Worm (Caenorhabditis elegans) whole organism, L4 larva: ENCODE measurements around the gene F07A11.1.

ENCODE experiments used
- D1046.2 ChIP-seq: fragments of 200-800 bp; sonication (Bioruptor generic); IDR thresholded peaks from 2 replicates; pipeline ENCODE4 v1.3.6; 2022; ENCODE audit warnings: missing genetic modification characterization, missing compliant biosample characterization
- F26F4.8 ChIP-seq: fragments of 200-800 bp; sonication (Bioruptor generic); conservative IDR thresholded peaks from 2 replicates; pipeline ENCODE4 v1.3.6; 2022; ENCODE audit warnings: missing genetic modification characterization, missing compliant biosample characterization
- F37D6.2 ChIP-seq: sonication (generic microtip); optimal IDR thresholded peaks from 2 replicates; lab custom pipeline; 2016; ENCODE audit warnings: mild to moderate bottlenecking, missing genetic modification characterization, missing compliant biosample characterization
- R02D3.7 ChIP-seq: fragments of 150-350 bp; sonication (generic microtip); optimal IDR thresholded peaks from 3 replicates; lab custom pipeline; 2014; ENCODE audit warnings: missing biosample characterization, missing genetic modification characterization
- T26A8.4 ChIP-seq: fragments of 200-800 bp; sonication (Bioruptor generic); IDR thresholded peaks from 2 replicates; pipeline ENCODE4 v1.3.6; 2022; ENCODE audit warnings: missing genetic modification characterization, missing compliant biosample characterization
- Y105C5A.15 ChIP-seq: fragments of 200-800 bp; sonication (Bioruptor generic); IDR thresholded peaks from 2 replicates; pipeline ENCODE4 v1.3.6; 2022; ENCODE audit warnings: missing genetic modification characterization, missing compliant biosample characterization
- Y48G9A.11 ChIP-seq: fragments of 200-800 bp; sonication (Bioruptor generic); IDR thresholded peaks from 2 replicates; pipeline ENCODE4 v1.3.6; 2022; ENCODE audit warnings: missing genetic modification reagents, missing genetic modification characterization, missing compliant biosample characterization
- Y5F2A.4 ChIP-seq: fragments of 200-800 bp; sonication (Bioruptor generic); optimal IDR thresholded peaks from 2 replicates; lab custom pipeline; 2018; ENCODE audit warnings: mild to moderate bottlenecking, missing genetic modification characterization, missing compliant biosample characterization
- ZK337.2 ChIP-seq: fragments of 200-800 bp; sonication (Bioruptor generic); IDR thresholded peaks from 2 replicates; pipeline ENCODE4 v1.3.6; 2022; ENCODE audit warnings: missing genetic modification reagents, missing genetic modification characterization, missing compliant biosample characterization
- aha-1 ChIP-seq: fragments of 150-350 bp; peaks from one replicate; lab custom pipeline; 2014; ENCODE audit warnings: missing biosample characterization, missing genetic modification characterization
- aly-2 ChIP-seq: sonication (generic microtip); optimal IDR thresholded peaks from 2 replicates; lab custom pipeline; 2018; ENCODE audit warnings: missing biosample characterization, missing genetic modification characterization
- ceh-82 ChIP-seq: sonication (generic microtip); optimal IDR thresholded peaks from 2 replicates; lab custom pipeline; 2017; ENCODE audit warnings: missing biosample characterization, missing genetic modification characterization
- ctbp-1 ChIP-seq: fragments of 200-800 bp; sonication (Bioruptor generic); IDR thresholded peaks from 2 replicates; pipeline ENCODE4 v1.3.6; 2022; ENCODE audit warnings: missing genetic modification reagents, missing genetic modification characterization, missing compliant biosample characterization
- daf-12 ChIP-seq: fragments of 150-350 bp; optimal IDR thresholded peaks from 2 replicates; lab custom pipeline; 2014; ENCODE audit warnings: missing biosample characterization, missing genetic modification reagents, missing genetic modification characterization
- daf-16 ChIP-seq, 3 experiments: sonication (generic microtip); optimal IDR thresholded peaks; 2 replicates each; lab custom pipeline; 2016 to 2017; ENCODE audit warnings: missing genetic modification characterization in 3 of 3, missing genetic modification reagents in 3 of 3, mild to moderate bottlenecking in 2 of 3, missing compliant biosample characterization in 2 of 3, missing biosample characterization in 1 of 3, moderate library complexity in 1 of 3
- dmd-6 ChIP-seq: fragments of 200-800 bp; sonication (Bioruptor generic); IDR thresholded peaks from 2 replicates; pipeline ENCODE4 v1.3.6; 2022; ENCODE audit warnings: missing genetic modification reagents, missing genetic modification characterization, missing compliant biosample characterization
- dpl-1 ChIP-seq: fragments of 150-350 bp; optimal IDR thresholded peaks from 2 replicates; lab custom pipeline; 2014; ENCODE audit warnings: missing biosample characterization, missing genetic modification reagents, missing genetic modification characterization
- egl-27 ChIP-seq: sonication (generic microtip); optimal IDR thresholded peaks from 3 replicates; lab custom pipeline; 2017; ENCODE audit warnings: missing biosample characterization, missing genetic modification reagents, missing genetic modification characterization
- fos-1 ChIP-seq: fragments of 150-350 bp; optimal IDR thresholded peaks from 2 replicates; lab custom pipeline; 2014; ENCODE audit warnings: missing biosample characterization, missing genetic modification characterization
- hlh-11 ChIP-seq: fragments of 200-800 bp; sonication (Bioruptor generic); optimal IDR thresholded peaks from 2 replicates; lab custom pipeline; 2018; ENCODE audit warnings: mild to moderate bottlenecking, missing genetic modification characterization, missing compliant biosample characterization
- hlh-30 ChIP-seq: sonication (generic microtip); optimal IDR thresholded peaks from 2 replicates; lab custom pipeline; 2017; ENCODE audit warnings: antibody characterized with exemption, mild to moderate bottlenecking, missing genetic modification characterization, missing compliant biosample characterization; ENCODE audit not compliant: insufficient read depth
- jun-1 ChIP-seq: fragments of 150-350 bp; optimal IDR thresholded peaks from 2 replicates; lab custom pipeline; 2014; ENCODE audit warnings: missing biosample characterization, missing genetic modification reagents, missing genetic modification characterization
- lim-7 ChIP-seq: fragments of 200-800 bp; sonication (Bioruptor generic); IDR thresholded peaks from 2 replicates; pipeline ENCODE4 v1.3.6; 2022; ENCODE audit warnings: missing genetic modification characterization, missing compliant biosample characterization
- lin-13 ChIP-seq: fragments of 150-350 bp; optimal IDR thresholded peaks from 2 replicates; lab custom pipeline; 2014; ENCODE audit warnings: missing biosample characterization, missing genetic modification reagents, missing genetic modification characterization
- lin-15B ChIP-seq: fragments of 150-350 bp; sonication (generic microtip); optimal IDR thresholded peaks from 3 replicates; lab custom pipeline; 2014; ENCODE audit warnings: missing biosample characterization, missing genetic modification characterization
- lin-29 ChIP-seq: fragments of 200-800 bp; sonication (Bioruptor generic); IDR thresholded peaks from 2 replicates; pipeline ENCODE4 v1.3.6; 2022; ENCODE audit warnings: missing genetic modification reagents, missing genetic modification characterization, missing compliant biosample characterization
- mdt-29 ChIP-seq: fragments of 200-800 bp; sonication (Bioruptor generic); IDR thresholded peaks from 2 replicates; pipeline ENCODE4 v1.3.6; 2022; ENCODE audit warnings: missing genetic modification reagents, missing genetic modification characterization, missing compliant biosample characterization
- mep-1 ChIP-seq: fragments of 150-350 bp; sonication (generic microtip); optimal IDR thresholded peaks from 3 replicates; lab custom pipeline; 2014; ENCODE audit warnings: missing biosample characterization, missing genetic modification characterization
- mes-2 ChIP-seq: sonication (generic microtip); optimal IDR thresholded peaks from 2 replicates; lab custom pipeline; 2016; ENCODE audit warnings: missing genotype, mild to moderate bottlenecking, missing genetic modification characterization, missing compliant biosample characterization; ENCODE audit not compliant: poor library complexity, severe bottlenecking
- mxl-2 ChIP-seq: fragments of 200-800 bp; sonication (Bioruptor generic); conservative IDR thresholded peaks from 2 replicates; pipeline ENCODE4 v1.3.6; 2022; ENCODE audit warnings: missing genetic modification reagents, missing genetic modification characterization, missing compliant biosample characterization
- mxl-3 ChIP-seq: fragments of 200-800 bp; sonication (Bioruptor generic); optimal IDR thresholded peaks from 2 replicates; lab custom pipeline; 2018; ENCODE audit warnings: mild to moderate bottlenecking, missing genetic modification characterization, missing compliant biosample characterization
- nhr-10 ChIP-seq: fragments of 150-350 bp; optimal IDR thresholded peaks from 2 replicates; lab custom pipeline; 2014; ENCODE audit warnings: missing biosample characterization, missing genetic modification characterization
- nhr-11 ChIP-seq: fragments of 150-350 bp; optimal IDR thresholded peaks from 2 replicates; lab custom pipeline; 2014; ENCODE audit warnings: missing biosample characterization, missing genetic modification characterization
- nhr-111 ChIP-seq: fragments of 200-800 bp; sonication (Bioruptor generic); optimal IDR thresholded peaks from 2 replicates; lab custom pipeline; 2018; ENCODE audit warnings: mild to moderate bottlenecking, missing genetic modification characterization, missing compliant biosample characterization
- nhr-237 ChIP-seq: sonication (generic microtip); optimal IDR thresholded peaks from 2 replicates; lab custom pipeline; 2017; ENCODE audit warnings: missing biosample characterization, missing genetic modification characterization
- nhr-25 ChIP-seq: sonication (generic microtip); optimal IDR thresholded peaks from 2 replicates; lab custom pipeline; 2017; ENCODE audit warnings: missing genetic modification characterization, mild to moderate bottlenecking, missing compliant biosample characterization, antibody characterized with exemption, moderate library complexity, borderline replicate concordance; ENCODE audit not compliant: insufficient read depth
- nhr-28 ChIP-seq: fragments of 150-350 bp; optimal IDR thresholded peaks from 2 replicates; lab custom pipeline; 2014; ENCODE audit warnings: missing biosample characterization, missing genetic modification characterization
- nhr-42 ChIP-seq: fragments of 200-800 bp; sonication (Bioruptor generic); IDR thresholded peaks from 2 replicates; pipeline ENCODE4 v1.3.6; 2022; ENCODE audit warnings: missing genetic modification characterization, missing compliant biosample characterization
- nhr-77 ChIP-seq: fragments of 150-350 bp; optimal IDR thresholded peaks from 2 replicates; lab custom pipeline; 2014; ENCODE audit warnings: missing biosample characterization, missing genetic modification characterization
- rbr-2 ChIP-seq: sonication (generic microtip); optimal IDR thresholded peaks from 2 replicates; lab custom pipeline; 2016; ENCODE audit warnings: missing genotype, missing genetic modification characterization, missing compliant biosample characterization
- saeg-2 ChIP-seq: fragments of 200-800 bp; sonication (Bioruptor generic); IDR thresholded peaks from 2 replicates; pipeline ENCODE4 v1.3.6; 2022; ENCODE audit warnings: missing genetic modification reagents, missing genetic modification characterization, missing compliant biosample characterization
- spr-1 ChIP-seq: sonication (generic microtip); optimal IDR thresholded peaks from 2 replicates; lab custom pipeline; 2016; ENCODE audit warnings: mild to moderate bottlenecking, missing genetic modification characterization, missing compliant biosample characterization
- spr-3 ChIP-seq: fragments of 200-800 bp; sonication (Bioruptor generic); optimal IDR thresholded peaks from 2 replicates; lab custom pipeline; 2018; ENCODE audit warnings: mild to moderate bottlenecking, missing genetic modification characterization, missing compliant biosample characterization
- tag-97 ChIP-seq: fragments of 200-800 bp; sonication (Bioruptor generic); IDR thresholded peaks from 2 replicates; pipeline ENCODE4 v1.3.6; 2022; ENCODE audit warnings: missing genetic modification characterization, missing compliant biosample characterization
- tra-1 ChIP-seq: fragments of 200-800 bp; sonication (Bioruptor generic); IDR thresholded peaks from 2 replicates; pipeline ENCODE4 v1.3.6; 2022; ENCODE audit warnings: missing genetic modification reagents, missing genetic modification characterization, missing compliant biosample characterization
- unc-39 ChIP-seq: sonication (generic microtip); optimal IDR thresholded peaks from 2 replicates; lab custom pipeline; 2017; ENCODE audit warnings: missing biosample characterization, missing genetic modification characterization
- zfp-2 ChIP-seq: sonication (generic microtip); optimal IDR thresholded peaks from 2 replicates; lab custom pipeline; 2016; ENCODE audit warnings: mild to moderate bottlenecking, missing genetic modification characterization, missing compliant biosample characterization
- zip-11 ChIP-seq: fragments of 200-800 bp; sonication (Bioruptor generic); IDR thresholded peaks from 2 replicates; pipeline ENCODE4 v1.3.6; 2022; ENCODE audit warnings: missing genetic modification characterization, missing compliant biosample characterization
- zip-2 ChIP-seq: fragments of 150-350 bp; optimal IDR thresholded peaks from 2 replicates; lab custom pipeline; 2014; ENCODE audit warnings: missing biosample characterization, missing genetic modification characterization

Gene F07A11.1

DNA sequence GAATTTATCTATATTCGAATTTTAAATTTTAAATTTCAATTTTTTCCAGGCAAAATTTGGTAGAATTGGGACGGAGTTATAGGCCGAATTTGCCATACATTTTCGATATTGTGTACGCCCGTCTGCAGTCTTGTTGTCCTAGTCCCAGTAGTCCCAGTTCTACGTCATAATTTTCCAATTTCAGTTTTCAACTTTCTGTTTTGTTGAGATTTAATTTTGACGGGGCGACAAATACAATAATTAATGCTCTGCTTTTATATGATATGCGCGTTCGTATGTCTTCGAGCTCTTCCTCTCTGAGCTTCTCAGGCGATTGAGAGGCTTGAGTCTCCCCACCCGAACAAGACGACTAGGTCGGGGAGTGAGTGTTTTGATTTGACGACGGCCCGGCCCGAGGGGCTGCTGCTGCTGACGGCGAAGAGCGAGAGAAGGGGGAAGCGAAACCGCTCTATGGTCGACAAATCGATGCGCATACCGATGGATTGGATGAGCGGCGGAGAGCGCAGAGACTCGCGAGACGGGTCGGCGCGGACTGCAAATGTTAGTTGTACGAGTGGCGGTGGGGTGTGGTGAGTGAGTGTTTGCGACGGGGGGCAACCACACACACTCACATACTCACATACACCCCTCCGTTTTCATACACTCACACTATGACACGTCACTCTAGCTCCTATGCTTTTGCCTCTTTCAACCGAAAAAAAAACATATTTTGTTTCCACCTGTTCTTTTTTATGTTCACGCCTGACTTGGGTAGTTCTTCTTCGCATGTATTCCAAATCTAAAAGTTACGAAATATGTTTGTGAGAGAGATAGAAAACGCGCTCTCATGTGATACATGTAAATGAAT, 43.0 kb upstream of the F07A11.1 start (continued):
- TF ChIP-seq tag-97 (GFP tag; lab: Robert Waterston, UW) = 0 out of 2 replicates have a peak, but pooled peaks have one; percentile 19
- peak; percentile 78 for TF ChIP-seq hlh-30 (tag; lab: Kevin White, UChicago)
- no peak for TF ChIP-seq aly-2 (tag; lab: Kevin White, UChicago)
- no peak for TF ChIP-seq egl-27
- peak; percentile 66 for TF ChIP-seq F37D6.2 (tag; lab: Kevin White, UChicago)
- peak; percentile 67 for TF ChIP-seq nhr-25 (tag; lab: Kevin White, UChicago)
- TF ChIP-seq spr-1 (tag; lab: Kevin White, UChicago) = peak; percentile 67
- TF ChIP-seq D1046.2 (GFP tag; lab: Robert Waterston, UW) = no peak
- peak in 1 of 2 experiments; percentile 20 for TF ChIP-seq daf-16 (GFP tag; optimal IDR thresholded peaks at IDR 0.05; lab: Kevin White, UChicago)
- TF ChIP-seq daf-16 (tag; optimal IDR thresholded peaks at IDR 0.05; lab: Kevin White, UChicago) = peak; percentile 30
- TF ChIP-seq mes-2 (tag; lab: Kevin White, UChicago) = peak; percentile 77
- TF ChIP-seq Y105C5A.15 (GFP tag; lab: Robert Waterston, UW) = no peak
- 0 out of 2 replicates have a peak, but pooled peaks have one; percentile 26 for TF ChIP-seq lim-7 (GFP tag; lab: Robert Waterston, UW)
- peak; percentile 10; the same call in 1 of the 2 replicates for TF ChIP-seq ZK337.2 (GFP tag; lab: Robert Waterston, UW)
- TF ChIP-seq nhr-77 (tag; lab: Kevin White, UChicago) = peak; percentile 49
- TF ChIP-seq dmd-6 (GFP tag; lab: Robert Waterston, UW) = peak; percentile 80
- TF ChIP-seq unc-39 = no peak
- no peak for TF ChIP-seq Y5F2A.4 (GFP tag; lab: Kevin White, UChicago)
- TF ChIP-seq nhr-28 = peak; percentile 79
- TF ChIP-seq mxl-3 (GFP tag; lab: Kevin White, UChicago) = peak; percentile 89
- TF ChIP-seq nhr-10 (tag; lab: Kevin White, UChicago) = peak; percentile 37
- 0 out of 2 replicates have a peak, but pooled peaks have one; percentile 19 for TF ChIP-seq mdt-29 (GFP tag; lab: Robert Waterston, UW)
- TF ChIP-seq F26F4.8 = no peak
- no peak for TF ChIP-seq Y48G9A.11
- peak; percentile 61; the same call in 1 of the 2 replicates for TF ChIP-seq tra-1 (GFP tag; lab: Robert Waterston, UW)
- TF ChIP-seq nhr-42 (GFP tag; lab: Robert Waterston, UW) = 0 out of 2 replicates have a peak, but pooled peaks have one; percentile 71
- TF ChIP-seq rbr-2 (tag; lab: Kevin White, UChicago) = peak; percentile 88
- TF ChIP-seq lin-15B (tag; lab: Kevin White, UChicago) = no peak
- no peak for TF ChIP-seq zfp-2 (tag; lab: Kevin White, UChicago)
- TF ChIP-seq jun-1 = no peak
- TF ChIP-seq lin-13 (GFP tag; lab: Kevin White, UChicago) = peak; percentile 84
- TF ChIP-seq zip-2 = no peak
- TF ChIP-seq daf-12 (tag; lab: Kevin White, UChicago) = no peak
- peak; percentile 82 for TF ChIP-seq T26A8.4 (GFP tag; lab: Robert Waterston, UW)
- no peak for TF ChIP-seq nhr-237 (tag; lab: Kevin White, UChicago)
- peak; percentile 95 for TF ChIP-seq hlh-11 (tag; lab: Kevin White, UChicago)
- no peak for TF ChIP-seq zip-11
- TF ChIP-seq saeg-2 (GFP tag; lab: Robert Waterston, UW) = peak; percentile 65; the same call in 1 of the 2 replicates
- TF ChIP-seq lin-29 (GFP tag; lab: Robert Waterston, UW) = no peak
- TF ChIP-seq aha-1 (tag; lab: Kevin White, UChicago) = peak; percentile 97
- TF ChIP-seq ceh-82 (tag; lab: Kevin White, UChicago) = no peak
- peak; percentile 88 for TF ChIP-seq nhr-11
- TF ChIP-seq mep-1 = peak; percentile 90
- TF ChIP-seq spr-3 (GFP tag; lab: Kevin White, UChicago) = peak; percentile 46
- no peak for TF ChIP-seq R02D3.7 (tag; lab: Kevin White, UChicago)
- peak; percentile 55; the same call in 1 of the 2 replicates for TF ChIP-seq ctbp-1
- no peak for TF ChIP-seq fos-1 (tag; lab: Kevin White, UChicago)
- 0 out of 2 replicates have a peak, but pooled peaks have one; percentile 25 for TF ChIP-seq mxl-2 (GFP tag; lab: Robert Waterston, UW)
- TF ChIP-seq nhr-111 (GFP tag; lab: Kevin White, UChicago) = no peak
- peak; percentile 2 for TF ChIP-seq dpl-1 (GFP tag; lab: Kevin White, UChicago)
